Worm (Caenorhabditis elegans): ENCODE data around the gene mltn-12.

DNA sequence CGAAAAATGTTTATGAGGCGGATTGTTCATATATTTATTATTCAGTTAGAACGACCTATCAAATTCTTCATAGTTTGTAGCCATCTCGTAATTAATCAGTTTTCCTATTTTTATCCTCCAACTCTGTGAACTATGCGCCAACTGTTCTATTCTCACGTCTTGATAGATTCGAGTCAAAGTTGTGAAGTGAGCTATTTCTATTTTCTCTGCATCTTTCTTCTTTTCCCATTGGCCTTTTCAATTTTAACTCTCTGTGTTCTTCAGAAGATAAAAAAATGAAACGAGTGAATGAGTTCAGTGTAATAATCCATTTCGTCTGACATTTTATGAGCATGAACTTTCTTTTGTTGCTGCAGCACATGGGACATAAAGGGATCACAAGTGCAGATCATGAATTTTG is 14.8 kb upstream of the mltn-12 start:
- TF ChIP-seq F39B2.1 (GFP tag; IDR thresholded peaks at IDR 0.05) (no peak), T26A5.8 (tag; optimal IDR thresholded peaks at IDR 0.05) (no peak), B0261.1 (tag; optimal IDR thresholded peaks at IDR 0.05) (no peak), hlh-26 (GFP tag; conservative IDR thresholded peaks at IDR 0.05) (no peak), F57C9.4 (tag; optimal IDR thresholded peaks at IDR 0.05) (no peak), ztf-25 (GFP tag; IDR thresholded peaks at IDR 0.05) (no peak), unc-130 (GFP tag; optimal IDR thresholded peaks at IDR 0.05) (no peak), nhr-179 (tag; optimal IDR thresholded peaks at IDR 0.05) (no peak), ztf-22 (GFP tag; optimal IDR thresholded peaks at IDR 0.05) (no peak), ama-1 (optimal IDR thresholded peaks at IDR 0.05) (no peak), ama-1 (GFP tag; optimal IDR thresholded peaks at IDR 0.05) (no peak), egrh-3 (GFP tag; IDR thresholded peaks at IDR 0.05) (no peak)

Measured in whole organism, young adult.